Worm (Caenorhabditis elegans) whole organism, L4 larva: ENCODE data around the gene H34I24.2.

Experiments
- fkh-10 ChIP-seq: fragments of 150-350 bp; optimal IDR thresholded peaks from 2 replicates; lab custom pipeline; 2014; ENCODE audit warnings: missing biosample characterization, missing genetic modification reagents, missing genetic modification characterization
- lin-38 ChIP-seq: fragments of 200-800 bp; sonication (Bioruptor generic); IDR thresholded peaks from 2 replicates; pipeline ENCODE4 v1.3.6; 2022; ENCODE audit warnings: missing genetic modification reagents, missing genetic modification characterization, missing compliant biosample characterization
- pha-4 ChIP-seq, 2 experiments: fragments of 150-350 bp in 1 of 2; fragments of 200-800 bp in 1 of 2; sonication (Bioruptor generic) in 1 of 2; IDR thresholded peaks in 1 of 2; optimal IDR thresholded peaks in 1 of 2; 2 replicates each; pipeline versions ENCODE4 v1.3.6 to Lab custom; 2014 to 2022; ENCODE audit warnings: missing genetic modification characterization in 2 of 2, missing genetic modification reagents in 2 of 2, missing biosample characterization in 1 of 2, missing compliant biosample characterization in 1 of 2
- zag-1 ChIP-seq: fragments of 150-350 bp; optimal IDR thresholded peaks from 2 replicates; lab custom pipeline; 2014; ENCODE audit warnings: missing biosample characterization, missing genetic modification characterization

- TF ChIP-seq pha-4 (GFP tag; IDR thresholded peaks at IDR 0.05; lab: Robert Waterston, UW) = peak; percentile 25; the same call in 1 of the 2 replicates
- TF ChIP-seq pha-4 (tag; optimal IDR thresholded peaks at IDR 0.05; lab: Kevin White, UChicago) = no peak
- TF ChIP-seq zag-1 (tag; lab: Kevin White, UChicago) = no peak
- no peak for TF ChIP-seq fkh-10 (GFP tag; lab: Kevin White, UChicago)
- TF ChIP-seq lin-38 (GFP tag; lab: Robert Waterston, UW) = peak; percentile 82
Measured at ce11 chrIII:2811410-2811809, 30.4 kb upstream of the H34I24.2 start.
